Worm (Caenorhabditis elegans) whole organism, L1 larva: ENCODE results near the gene T25B9.12.

ENCODE experiments used
- C34B4.2 ChIP-seq: sonication (generic microtip); optimal IDR thresholded peaks from 2 replicates; lab custom pipeline; 2017; ENCODE audit warnings: mild to moderate bottlenecking, missing genetic modification characterization, missing compliant biosample characterization
- aha-1 ChIP-seq: fragments of 150-350 bp; optimal IDR thresholded peaks from 2 replicates; lab custom pipeline; 2014; ENCODE audit warnings: missing biosample characterization, missing genetic modification characterization
- ama-1 ChIP-seq: fragments of 150-350 bp; optimal IDR thresholded peaks from 2 replicates; lab custom pipeline; 2014
- blmp-1 ChIP-seq: fragments of 150-350 bp; optimal IDR thresholded peaks from 2 replicates; lab custom pipeline; 2014; ENCODE audit warnings: missing biosample characterization, missing genetic modification characterization
- ceh-63 ChIP-seq: fragments of 200-800 bp; sonication (Bioruptor generic); optimal IDR thresholded peaks from 2 replicates; lab custom pipeline; 2018; ENCODE audit warnings: mild to moderate bottlenecking, missing genetic modification characterization, missing compliant biosample characterization
- ceh-8 ChIP-seq: fragments of 200-800 bp; sonication (Bioruptor generic); optimal IDR thresholded peaks from 2 replicates; lab custom pipeline; 2018; ENCODE audit warnings: mild to moderate bottlenecking, missing genetic modification characterization, moderate library complexity, missing compliant biosample characterization
- ceh-88 ChIP-seq: fragments of 200-800 bp; sonication (Bioruptor generic); IDR thresholded peaks from 2 replicates; pipeline ENCODE4 v1.3.6; 2022; ENCODE audit warnings: missing genetic modification characterization, missing compliant biosample characterization
- ceh-90 ChIP-seq: sonication (generic microtip); optimal IDR thresholded peaks from 2 replicates; lab custom pipeline; 2016; ENCODE audit warnings: missing genetic modification characterization, missing compliant biosample characterization
- ces-1 ChIP-seq: fragments of 150-350 bp; optimal IDR thresholded peaks from 2 replicates; lab custom pipeline; 2014; ENCODE audit warnings: missing biosample characterization, missing genetic modification reagents, missing genetic modification characterization
- dsc-1 ChIP-seq: sonication (generic microtip); optimal IDR thresholded peaks from 2 replicates; lab custom pipeline; 2016; ENCODE audit warnings: mild to moderate bottlenecking, missing genetic modification characterization, missing compliant biosample characterization
- efl-1 ChIP-seq, 4 experiments: fragments of 150-350 bp; optimal IDR thresholded peaks in 3 of 4; peaks in 1 of 4; 1 replicate in 1 of 4; 2 replicates in 3 of 4; lab custom pipeline; 2014; ENCODE audit warnings: missing biosample characterization in 2 of 4, missing genetic modification characterization in 2 of 4, missing genetic modification reagents in 2 of 4
- efl-3 ChIP-seq: fragments of 200-800 bp; sonication (Bioruptor generic); optimal IDR thresholded peaks from 2 replicates; lab custom pipeline; 2018; ENCODE audit warnings: mild to moderate bottlenecking, missing genetic modification characterization, missing compliant biosample characterization
- elt-3 ChIP-seq, 6 experiments: fragments of 150-350 bp in 1 of 6; sonication (generic microtip); optimal IDR thresholded peaks; 2 replicates each; lab custom pipeline; 2017 to 2018; ENCODE audit warnings: missing biosample characterization in 6 of 6, missing genetic modification characterization in 6 of 6, inconsistent platforms in 1 of 6
- fkh-10 ChIP-seq: sonication (generic microtip); optimal IDR thresholded peaks from 2 replicates; lab custom pipeline; 2017; ENCODE audit warnings: missing biosample characterization, missing genetic modification reagents, missing genetic modification characterization
- isw-1 ChIP-seq: fragments of 200-800 bp; sonication (Bioruptor generic); IDR thresholded peaks from 2 replicates; pipeline ENCODE4 v1.3.6; 2022; ENCODE audit warnings: missing genetic modification characterization, missing compliant biosample characterization
- lin-13 ChIP-seq: fragments of 150-350 bp; optimal IDR thresholded peaks from 2 replicates; lab custom pipeline; 2014; ENCODE audit warnings: missing biosample characterization, missing genetic modification reagents, missing genetic modification characterization
- lin-14 ChIP-seq: fragments of 200-800 bp; sonication (Bioruptor generic); optimal IDR thresholded peaks from 2 replicates; lab custom pipeline; 2018; ENCODE audit warnings: mild to moderate bottlenecking, missing genetic modification characterization, moderate library complexity, missing compliant biosample characterization
- lin-35 ChIP-seq, 2 experiments: fragments of 150-350 bp; optimal IDR thresholded peaks; 2 replicates each; lab custom pipeline; 2014; ENCODE audit warnings: missing biosample characterization in 2 of 2, missing genetic modification characterization in 2 of 2, missing genetic modification reagents in 2 of 2
- lin-39 ChIP-seq: fragments of 150-350 bp; optimal IDR thresholded peaks from 2 replicates; lab custom pipeline; 2014; ENCODE audit warnings: missing biosample characterization, missing genetic modification reagents, missing genetic modification characterization
- lsy-2 ChIP-seq, 2 experiments: fragments of 150-350 bp; optimal IDR thresholded peaks; 2 replicates each; lab custom pipeline; 2014; ENCODE audit warnings: missing biosample characterization in 2 of 2, missing genetic modification characterization in 2 of 2
- mdl-1 ChIP-seq, 2 experiments: fragments of 150-350 bp; optimal IDR thresholded peaks; 2 replicates each; lab custom pipeline; 2014 to 2017; ENCODE audit warnings: missing biosample characterization in 2 of 2, missing genetic modification characterization in 2 of 2, inconsistent platforms in 1 of 2
- nhr-19 ChIP-seq: fragments of 200-800 bp; sonication (Bioruptor generic); conservative IDR thresholded peaks from 2 replicates; pipeline ENCODE4 v1.3.6; 2022; ENCODE audit warnings: missing genetic modification characterization, missing compliant biosample characterization
- nhr-20 ChIP-seq: sonication (generic microtip); optimal IDR thresholded peaks from 2 replicates; lab custom pipeline; 2016; ENCODE audit warnings: mild to moderate bottlenecking, missing genetic modification characterization, missing compliant biosample characterization
- nhr-28 ChIP-seq: fragments of 150-350 bp; optimal IDR thresholded peaks from 2 replicates; lab custom pipeline; 2014; ENCODE audit warnings: missing biosample characterization, missing genetic modification characterization
- nhr-71 ChIP-seq: sonication (generic microtip); optimal IDR thresholded peaks from 2 replicates; lab custom pipeline; 2016; ENCODE audit warnings: mild to moderate bottlenecking, missing genetic modification characterization, moderate library complexity, missing compliant biosample characterization
- nhr-84 ChIP-seq: sonication (generic microtip); optimal IDR thresholded peaks from 2 replicates; lab custom pipeline; 2017; ENCODE audit warnings: missing biosample characterization, missing genetic modification characterization
- nhr-85 ChIP-seq: sonication (generic microtip); peaks from one replicate; lab custom pipeline; 2016; ENCODE audit warnings: missing genetic modification characterization, inconsistent platforms, missing compliant biosample characterization
- nhr-90 ChIP-seq: sonication (generic microtip); optimal IDR thresholded peaks from 2 replicates; lab custom pipeline; 2016; ENCODE audit warnings: mild to moderate bottlenecking, missing genetic modification characterization, missing compliant biosample characterization; ENCODE audit not compliant: poor library complexity
- pqm-1 ChIP-seq: sonication (generic microtip); optimal IDR thresholded peaks from 3 replicates; lab custom pipeline; 2017; ENCODE audit warnings: missing biosample characterization, missing genetic modification characterization
- rnt-1 ChIP-seq: sonication (generic microtip); optimal IDR thresholded peaks from 2 replicates; lab custom pipeline; 2016; ENCODE audit warnings: mild to moderate bottlenecking, missing genetic modification characterization, moderate library complexity, missing compliant biosample characterization
- skn-1 ChIP-seq: fragments of 150-350 bp; optimal IDR thresholded peaks from 2 replicates; lab custom pipeline; 2014; ENCODE audit warnings: missing biosample characterization, missing genetic modification characterization
- snu-23 ChIP-seq: sonication (generic microtip); optimal IDR thresholded peaks from 2 replicates; lab custom pipeline; 2016; ENCODE audit warnings: missing genetic modification characterization, missing compliant biosample characterization
- swsn-7 ChIP-seq: sonication (generic microtip); optimal IDR thresholded peaks from 2 replicates; lab custom pipeline; 2016; ENCODE audit warnings: missing genetic modification characterization, missing compliant biosample characterization
- tbx-2 ChIP-seq: sonication (generic microtip); optimal IDR thresholded peaks from 2 replicates; lab custom pipeline; 2016; ENCODE audit warnings: missing genetic modification characterization, missing compliant biosample characterization
- unc-130 ChIP-seq: fragments of 150-350 bp; optimal IDR thresholded peaks from 2 replicates; lab custom pipeline; 2017; ENCODE audit warnings: missing biosample characterization, missing genetic modification characterization, inconsistent platforms
- unc-30 ChIP-seq: sonication (generic microtip); optimal IDR thresholded peaks from 2 replicates; lab custom pipeline; 2017; ENCODE audit warnings: missing biosample characterization, missing genetic modification characterization
- unc-98 ChIP-seq: fragments of 200-800 bp; sonication (Bioruptor generic); IDR thresholded peaks from 2 replicates; pipeline ENCODE4 v1.3.6; 2022; ENCODE audit warnings: missing genetic modification characterization, missing compliant biosample characterization
- vab-15 ChIP-seq: sonication (generic microtip); optimal IDR thresholded peaks from 2 replicates; lab custom pipeline; 2017; ENCODE audit warnings: missing genotype, mild to moderate bottlenecking, missing genetic modification characterization, missing compliant biosample characterization
- zag-1 ChIP-seq: fragments of 150-350 bp; optimal IDR thresholded peaks from 2 replicates; lab custom pipeline; 2014; ENCODE audit warnings: missing biosample characterization, missing genetic modification characterization
- ztf-4 ChIP-seq: fragments of 150-350 bp; optimal IDR thresholded peaks from 2 replicates; lab custom pipeline; 2014; ENCODE audit warnings: missing biosample characterization, missing genetic modification characterization

Gene T25B9.12

ce11 chrIV:10782014-10782413 is 16.9 kb downstream of the T25B9.12 start (continued):
- TF ChIP-seq isw-1 (GFP tag; lab: Robert Waterston, UW), result no peak
- TF ChIP-seq vab-15, result no peak
- peak; percentile 97 for TF ChIP-seq blmp-1 (tag; lab: Kevin White, UChicago)
- peak in 3 of 6 experiments; percentile 69 to 95 (median 93) for TF ChIP-seq elt-3 (tag; optimal IDR thresholded peaks at IDR 0.05; lab: Kevin White, UChicago)
- TF ChIP-seq mdl-1 (tag; optimal IDR thresholded peaks at IDR 0.05; lab: Kevin White, UChicago), result peak in 1 of 2 experiments; percentile 93
- TF ChIP-seq lin-13, result no peak
- peak in 1 of 2 experiments; percentile 61 for TF ChIP-seq lsy-2 (tag; optimal IDR thresholded peaks at IDR 0.05; lab: Kevin White, UChicago)
- no peak for TF ChIP-seq ceh-90
- no peak for TF ChIP-seq efl-3 (GFP tag; lab: Kevin White, UChicago)
- TF ChIP-seq skn-1 (tag; lab: Kevin White, UChicago), result no peak
- TF ChIP-seq nhr-85 (tag; lab: Kevin White, UChicago), result peak; percentile 95
- TF ChIP-seq nhr-20 (tag; lab: Kevin White, UChicago), result peak; percentile 88
- TF ChIP-seq C34B4.2, result no peak
- TF ChIP-seq dsc-1 (tag; lab: Kevin White, UChicago), result no peak
- TF ChIP-seq ama-1, result no peak
- no peak for TF ChIP-seq ceh-88 (GFP tag; lab: Robert Waterston, UW)
- no peak for TF ChIP-seq efl-1 (optimal IDR thresholded peaks at IDR 0.05; lab: Kevin White, UChicago)
- TF ChIP-seq efl-1 (GFP tag; optimal IDR thresholded peaks at IDR 0.05 in 1 of 2; lab: Kevin White, UChicago), result peak in 1 of 2 experiments; percentile 89
- TF ChIP-seq ceh-63, result no peak
- no peak for TF ChIP-seq rnt-1 (tag; lab: Kevin White, UChicago)
- TF ChIP-seq nhr-71 (tag; lab: Kevin White, UChicago), result peak; percentile 78
- no peak for TF ChIP-seq ceh-8
- TF ChIP-seq ztf-4 (tag; lab: Kevin White, UChicago), result no peak
- no peak for TF ChIP-seq unc-30 (tag; lab: Kevin White, UChicago)
- TF ChIP-seq nhr-84 (tag; lab: Kevin White, UChicago), result no peak
- no peak for TF ChIP-seq ces-1 (GFP tag; lab: Kevin White, UChicago)
- no peak for TF ChIP-seq fkh-10 (GFP tag; lab: Kevin White, UChicago)
- TF ChIP-seq zag-1 (tag; lab: Kevin White, UChicago), result no peak
- TF ChIP-seq pqm-1, result no peak
- peak in 1 of 2 experiments; percentile 62 for TF ChIP-seq lin-35 (GFP tag; optimal IDR thresholded peaks at IDR 0.05; lab: Kevin White, UChicago)
- TF ChIP-seq nhr-28 (tag; lab: Kevin White, UChicago), result no peak
- TF ChIP-seq unc-130 (tag; lab: Kevin White, UChicago), result peak; percentile 29
- no peak for TF ChIP-seq swsn-7 (tag; lab: Kevin White, UChicago)
- no peak for TF ChIP-seq aha-1
- TF ChIP-seq, all 84 proteins: peak for 18

ce11 chrIV:10784085-10784484 is 18.9 kb downstream of the T25B9.12 start:
- TF ChIP-seq lin-14 (GFP tag; lab: Kevin White, UChicago), result peak; percentile 50
- peak; percentile 24 for TF ChIP-seq tbx-2
- TF ChIP-seq mdl-1 (tag; optimal IDR thresholded peaks at IDR 0.05; lab: Kevin White, UChicago), result peak in 1 of 2 experiments; percentile 27
- peak; percentile 34 for TF ChIP-seq snu-23 (GFP tag; lab: Kevin White, UChicago)
- TF ChIP-seq nhr-90 (tag; lab: Kevin White, UChicago), result peak; percentile 43
- TF ChIP-seq nhr-20 (tag; lab: Kevin White, UChicago), result peak; percentile 66
- TF ChIP-seq elt-3 (tag; optimal IDR thresholded peaks at IDR 0.05; lab: Kevin White, UChicago), result peak in 5 of 6 experiments; percentile 18 to 91 (median 49)
- no peak for TF ChIP-seq unc-98 (GFP tag; lab: Robert Waterston, UW)
- TF ChIP-seq nhr-85 (tag; lab: Kevin White, UChicago), result peak; percentile 90
- TF ChIP-seq lsy-2 (tag; optimal IDR thresholded peaks at IDR 0.05; lab: Kevin White, UChicago), result peak in 1 of 2 experiments; percentile 23
- TF ChIP-seq blmp-1 (tag; lab: Kevin White, UChicago), result peak; percentile 72
- no peak for TF ChIP-seq lin-39 (tag; lab: Kevin White, UChicago)
- TF ChIP-seq dsc-1 (tag; lab: Kevin White, UChicago), result no peak
- TF ChIP-seq nhr-19 (GFP tag; lab: Robert Waterston, UW), result peak; percentile 38; the same call in 1 of the 2 replicates
- TF ChIP-seq lin-35 (GFP tag; optimal IDR thresholded peaks at IDR 0.05; lab: Kevin White, UChicago), result peak in 1 of 2 experiments; percentile 25
